Fruit fly (Drosophila melanogaster): ENCODE results near the gene CG16711.

The CG16711 gene

DNA sequence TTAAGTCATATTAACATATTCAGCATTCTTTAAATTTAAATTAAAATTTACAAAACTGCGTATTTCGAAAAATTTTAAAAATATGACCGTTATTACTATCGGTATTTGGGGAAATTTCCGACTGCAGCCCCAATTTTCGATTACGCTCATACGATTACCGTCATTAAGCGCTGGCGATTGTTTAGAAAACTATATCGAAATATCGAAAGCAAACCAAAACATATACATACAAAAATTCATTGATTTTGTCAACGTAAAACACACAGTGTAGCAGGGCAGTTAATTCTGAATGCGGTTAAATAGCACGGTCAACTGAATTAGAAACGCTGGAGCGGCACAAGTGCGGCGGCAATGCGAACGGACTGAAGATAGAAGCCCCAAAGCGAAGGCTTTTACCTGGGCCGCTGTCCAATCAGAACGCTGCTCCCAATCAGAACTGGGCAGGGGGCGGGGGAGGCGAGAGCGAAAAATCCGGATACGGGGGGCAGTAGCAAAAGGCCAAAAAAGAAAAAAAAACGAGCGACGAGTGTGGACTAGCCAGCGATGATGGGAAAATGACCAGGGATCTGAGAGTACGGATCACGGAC lies at the start of gene CG16711 (continued):
- TF ChIP-seq CG2889 (GFP tag; IDR thresholded peaks at IDR 0.05) (no peak), CG12299 (tag; optimal IDR thresholded peaks at IDR 0.05) (no peak), lbe (GFP tag; optimal IDR thresholded peaks at IDR 0.05) (no peak), ase (GFP tag; IDR thresholded peaks at IDR 0.05) (no peak), bsh (GFP tag; optimal IDR thresholded peaks at IDR 0.05) (no peak), Dbx (GFP tag; IDR thresholded peaks at IDR 0.05) (no peak), CoRest (tag; optimal IDR thresholded peaks at IDR 0.05) (peak; percentile 69), CG10209 (GFP tag; optimal IDR thresholded peaks at IDR 0.05) (no peak), CG7839 (tag; optimal IDR thresholded peaks at IDR 0.05) (no peak), CG1603 (tag; optimal IDR thresholded peaks at IDR 0.05) (no peak), CG4617 (GFP tag; optimal IDR thresholded peaks at IDR 0.05; ENCODE audit: borderline replicate concordance) (peak; percentile 63), CG11093 (GFP tag; IDR thresholded peaks at IDR 0.05) (no peak), tna (GFP tag; IDR thresholded peaks at IDR 0.05; ENCODE audit: partially characterized antibody) (peak; percentile 96), sqz (GFP tag; optimal IDR thresholded peaks at IDR 0.05) (no peak), tup (GFP tag; optimal IDR thresholded peaks at IDR 0.05) (no peak), Sry-δ (GFP tag; optimal IDR thresholded peaks at IDR 0.05) (peak; percentile 76), Bteb2 (GFP tag; optimal IDR thresholded peaks at IDR 0.05) (no peak), trh (GFP tag; optimal IDR thresholded peaks at IDR 0.05) (no peak), CG9437 (GFP tag; optimal IDR thresholded peaks at IDR 0.05) (no peak), CG11695 (GFP tag; IDR thresholded peaks at IDR 0.05) (no peak), seq (GFP tag; IDR thresholded peaks at IDR 0.05) (no peak), pzg (GFP tag; optimal IDR thresholded peaks at IDR 0.05) (peak; percentile 60), CG7963 (GFP tag; IDR thresholded peaks at IDR 0.05; ENCODE audit: partially characterized antibody) (peak; percentile 90), CG4328 (GFP tag; optimal IDR thresholded peaks at IDR 0.05) (no peak), HLH4C (GFP tag; IDR thresholded peaks at IDR 0.05; ENCODE audit: partially characterized antibody) (peak; percentile 96), nom (GFP tag; optimal IDR thresholded peaks at IDR 0.05) (no peak), Atf3 (GFP tag; optimal IDR thresholded peaks at IDR 0.05) (no peak), Trl (optimal IDR thresholded peaks at IDR 0.05) (no peak), Trl (GFP tag; optimal IDR thresholded peaks at IDR 0.05) (no peak), CG4282 (GFP tag; optimal IDR thresholded peaks at IDR 0.05) (no peak), CG3847 (GFP tag; IDR thresholded peaks at IDR 0.05) (no peak), CG15514 (GFP tag; optimal IDR thresholded peaks at IDR 0.05) (peak; percentile 45), inv (GFP tag; IDR thresholded peaks at IDR 0.05; ENCODE audit: partially characterized antibody) (peak; percentile 89), CG34422 (GFP tag; IDR thresholded peaks at IDR 0.05) (0 out of 3 replicates have a peak, but pooled peaks have one; percentile 24), insv (GFP tag; optimal IDR thresholded peaks at IDR 0.05) (peak; percentile 62 to 91), BtbVII (GFP tag; optimal IDR thresholded peaks at IDR 0.05) (no peak), HLH3B (GFP tag; IDR thresholded peaks at IDR 0.05) (no peak), lab (GFP tag; optimal IDR thresholded peaks at IDR 0.05) (no peak), C15 (GFP tag; IDR thresholded peaks at IDR 0.05) (no peak), CG10267 (tag; optimal IDR thresholded peaks at IDR 0.05) (peak; percentile 40), CG4404 (GFP tag; IDR thresholded peaks at IDR 0.05) (no peak), CG9215 (GFP tag; IDR thresholded peaks at IDR 0.05) (no peak), Neu2 (GFP tag; optimal IDR thresholded peaks at IDR 0.05; ENCODE audit: borderline replicate concordance) (peak; percentile 37), Sin3A (optimal IDR thresholded peaks at IDR 0.05) (peak; percentile 9), abd-A (tag; optimal IDR thresholded peaks at IDR 0.05) (no peak), fru (optimal IDR thresholded peaks at IDR 0.05) (no peak), CG17829 (tag; optimal IDR thresholded peaks at IDR 0.05) (peak; percentile 17), stwl (tag; optimal IDR thresholded peaks at IDR 0.05) (peak; percentile 67), CHES-1-like (GFP tag; optimal IDR thresholded peaks at IDR 0.05) (no peak), CG2129 (GFP tag; IDR thresholded peaks at IDR 0.05; ENCODE audit: partially characterized antibody) (peak; percentile 65), Xbp1 (GFP tag; optimal IDR thresholded peaks at IDR 0.05) (no peak)

Measured in whole organism, embryonic.